Fruit fly (Drosophila melanogaster) whole organism, embryonic: ENCODE data around the gene CG11263.
A peak's percentile ranks its signal among the peaks of the same experiment; 100 is the strongest.

Experiments used
- ATbp ChIP-seq: fragments of 200-800 bp; sonication (Bioruptor generic); optimal IDR thresholded peaks from 2 replicates; lab custom pipeline; 2017; ENCODE audit warnings: missing biosample characterization, mild to moderate bottlenecking, missing genetic modification characterization, missing genetic modification reagents
- Abd-B ChIP-seq: fragments of 200-800 bp; sonication (Bioruptor generic); optimal IDR thresholded peaks from 2 replicates; lab custom pipeline; 2018; ENCODE audit warnings: missing biosample characterization, mild to moderate bottlenecking, missing genetic modification characterization, moderate library complexity
- CG1024 ChIP-seq: fragments of 200-800 bp; sonication (Bioruptor generic); IDR thresholded peaks from 2 replicates; pipeline ENCODE4 v1.3.6; 2022; ENCODE audit warnings: missing biosample characterization, missing genetic modification characterization
- CG10431 ChIP-seq: fragments of 200-800 bp; sonication (Bioruptor generic); optimal IDR thresholded peaks from 3 replicates; lab custom pipeline; 2018; ENCODE audit warnings: missing biosample characterization, mild to moderate bottlenecking, missing genetic modification characterization
- CG11093 ChIP-seq: fragments of 200-800 bp; sonication (Bioruptor generic); IDR thresholded peaks from 3 replicates; pipeline ENCODE4 v1.3.6; 2022; ENCODE audit warnings: missing biosample characterization, missing genetic modification characterization
- CG12744 ChIP-seq: fragments of 200-800 bp; sonication (Bioruptor generic); optimal IDR thresholded peaks from 2 replicates; lab custom pipeline; 2016; ENCODE audit warnings: missing biosample characterization, missing genetic modification characterization
- CG13775 ChIP-seq: fragments of 200-800 bp; sonication (Bioruptor generic); optimal IDR thresholded peaks from 3 replicates; lab custom pipeline; 2017; ENCODE audit warnings: missing biosample characterization, mild to moderate bottlenecking, missing genetic modification characterization
- CG14710 ChIP-seq: fragments of 200-800 bp; sonication (Bioruptor generic); optimal IDR thresholded peaks from 3 replicates; lab custom pipeline; 2019; ENCODE audit warnings: missing biosample characterization, mild to moderate bottlenecking, missing genetic modification characterization, moderate library complexity
- CG14860 ChIP-seq: fragments of 200-800 bp; sonication (Bioruptor generic); IDR thresholded peaks from 3 replicates; pipeline ENCODE4 v1.3.6; 2022; ENCODE audit warnings: missing biosample characterization, missing genetic modification characterization; ENCODE audit not compliant: partially characterized antibody
- CG15514 ChIP-seq: fragments of 200-800 bp; sonication (Bioruptor generic); optimal IDR thresholded peaks from 3 replicates; lab custom pipeline; 2017; ENCODE audit warnings: missing biosample characterization, missing genetic modification characterization, mild to moderate bottlenecking, moderate library complexity, missing genetic modification reagents
- CG1603 ChIP-seq: fragments of 200-800 bp; sonication (Bioruptor generic); optimal IDR thresholded peaks from 2 replicates; lab custom pipeline; 2019; ENCODE audit warnings: missing biosample characterization, mild to moderate bottlenecking, missing genetic modification characterization, moderate library complexity
- CG18262 ChIP-seq: fragments of 200-800 bp; optimal IDR thresholded peaks from 3 replicates; lab custom pipeline; 2019; ENCODE audit warnings: missing biosample characterization, mild to moderate bottlenecking, missing genetic modification characterization, moderate library complexity
- CG18599 ChIP-seq: fragments of 200-800 bp; sonication (Bioruptor generic); optimal IDR thresholded peaks from 3 replicates; lab custom pipeline; 2017; ENCODE audit warnings: missing biosample characterization, missing genetic modification characterization, mild to moderate bottlenecking, moderate library complexity, missing genetic modification reagents
- CG4282 ChIP-seq: fragments of 200-800 bp; sonication (Bioruptor generic); optimal IDR thresholded peaks from 2 replicates; lab custom pipeline; 2016; ENCODE audit warnings: missing biosample characterization, missing genetic modification characterization
- CG6654 ChIP-seq: fragments of 200-800 bp; sonication (Bioruptor generic); optimal IDR thresholded peaks from 2 replicates; lab custom pipeline; 2017; ENCODE audit warnings: missing biosample characterization, mild to moderate bottlenecking, missing genetic modification characterization
- CG6683 ChIP-seq: fragments of 200-800 bp; sonication (Bioruptor generic); optimal IDR thresholded peaks from 2 replicates; lab custom pipeline; 2017; ENCODE audit warnings: missing biosample characterization, mild to moderate bottlenecking, missing genetic modification characterization, missing genetic modification reagents
- CG7556 ChIP-seq: fragments of 200-800 bp; sonication (Bioruptor generic); optimal IDR thresholded peaks from 2 replicates; lab custom pipeline; 2017; ENCODE audit warnings: missing biosample characterization, mild to moderate bottlenecking, missing genetic modification characterization
- CG9727 ChIP-seq: fragments of 200-800 bp; sonication (Bioruptor generic); optimal IDR thresholded peaks from 3 replicates; lab custom pipeline; 2017; ENCODE audit warnings: missing biosample characterization, mild to moderate bottlenecking, missing genetic modification characterization
- CTCF ChIP-seq: fragments of 200-800 bp; sonication (Bioruptor generic); optimal IDR thresholded peaks from 2 replicates; lab custom pipeline; 2017; ENCODE audit warnings: missing biosample characterization, mild to moderate bottlenecking, missing genetic modification characterization, moderate library complexity
- Dbx ChIP-seq: fragments of 200-800 bp; sonication (Bioruptor generic); IDR thresholded peaks from 3 replicates; pipeline ENCODE4 v1.3.6; 2022; ENCODE audit warnings: missing biosample characterization, missing genetic modification characterization
- Dref ChIP-seq: fragments of 200-800 bp; sonication (Bioruptor generic); IDR thresholded peaks from 2 replicates; pipeline ENCODE4 v1.3.6; 2022; ENCODE audit warnings: missing biosample characterization, missing genetic modification characterization
- E2f1 ChIP-seq: fragments of 200-800 bp; sonication (Bioruptor generic); IDR thresholded peaks from 2 replicates; pipeline ENCODE4 v1.3.6; 2022; ENCODE audit warnings: missing biosample characterization, missing genetic modification characterization
- Elba2 ChIP-seq: fragments of 200-800 bp; sonication (Bioruptor generic); optimal IDR thresholded peaks from 3 replicates; lab custom pipeline; 2016; ENCODE audit warnings: missing biosample characterization, missing genetic modification characterization
- Ets65A ChIP-seq: fragments of 200-800 bp; sonication (Bioruptor generic); peaks from one replicate; lab custom pipeline; 2016; ENCODE audit warnings: missing biosample characterization, missing genetic modification characterization
- HHEX ChIP-seq: fragments of 200-800 bp; sonication (Bioruptor generic); optimal IDR thresholded peaks from 3 replicates; lab custom pipeline; 2017; ENCODE audit warnings: missing biosample characterization, mild to moderate bottlenecking, missing genetic modification characterization, missing genetic modification reagents
- MESR4 ChIP-seq: fragments of 200-800 bp; sonication (Bioruptor generic); optimal IDR thresholded peaks from 2 replicates; lab custom pipeline; 2018; ENCODE audit warnings: missing biosample characterization, mild to moderate bottlenecking, missing genetic modification characterization, moderate library complexity
- MTF-1 ChIP-seq: fragments of 200-800 bp; sonication (Bioruptor generic); optimal IDR thresholded peaks from 2 replicates; lab custom pipeline; 2018; ENCODE audit warnings: missing biosample characterization, mild to moderate bottlenecking, missing genetic modification characterization, borderline replicate concordance
- NC2β ChIP-seq: fragments of 200-800 bp; sonication (Bioruptor generic); optimal IDR thresholded peaks from 2 replicates; lab custom pipeline; 2016; ENCODE audit warnings: missing biosample characterization, missing genetic modification characterization
- Sox102F ChIP-seq: fragments of 200-800 bp; sonication (Bioruptor generic); optimal IDR thresholded peaks from 2 replicates; lab custom pipeline; 2018; ENCODE audit warnings: missing biosample characterization, mild to moderate bottlenecking, missing genetic modification characterization, moderate library complexity
- Tbp ChIP-seq: fragments of >200 bp; optimal IDR thresholded peaks from 2 replicates; lab custom pipeline; 2018; ENCODE audit warnings: missing biosample characterization, missing genetic modification characterization
- ap ChIP-seq: fragments of 200-800 bp; sonication (Bioruptor generic); IDR thresholded peaks from 2 replicates; pipeline ENCODE4 v1.3.6; 2022; ENCODE audit warnings: missing biosample characterization, missing genetic modification characterization
- cad ChIP-seq: fragments of >200 bp; optimal IDR thresholded peaks from 2 replicates; lab custom pipeline; 2017; ENCODE audit warnings: missing biosample characterization, missing genetic modification characterization
- danr ChIP-seq: fragments of 200-800 bp; sonication (Bioruptor generic); IDR thresholded peaks from 2 replicates; pipeline ENCODE4 v1.3.6; 2022; ENCODE audit warnings: missing biosample characterization, missing genetic modification characterization
- eyg ChIP-seq: fragments of 200-800 bp; sonication (Bioruptor generic); optimal IDR thresholded peaks from 3 replicates; lab custom pipeline; 2016; ENCODE audit warnings: missing biosample characterization, missing genetic modification characterization
- fd3F ChIP-seq: fragments of 200-800 bp; sonication (Bioruptor generic); optimal IDR thresholded peaks from 2 replicates; lab custom pipeline; 2018; ENCODE audit warnings: missing biosample characterization, mild to moderate bottlenecking, missing genetic modification characterization, moderate library complexity
- fd96Cb ChIP-seq: fragments of 200-800 bp; sonication (Bioruptor generic); optimal IDR thresholded peaks from 2 replicates; lab custom pipeline; 2018; ENCODE audit warnings: missing biosample characterization, mild to moderate bottlenecking, missing genetic modification characterization, moderate library complexity
- gfzf ChIP-seq: fragments of 200-800 bp; sonication (Bioruptor generic); optimal IDR thresholded peaks from 2 replicates; lab custom pipeline; 2016; ENCODE audit warnings: missing biosample characterization, mild to moderate bottlenecking, missing genetic modification characterization, moderate library complexity
- gsb ChIP-seq: fragments of 200-800 bp; sonication (Bioruptor generic); IDR thresholded peaks from 2 replicates; pipeline ENCODE4 v1.3.6; 2022; ENCODE audit warnings: missing biosample characterization, missing genetic modification characterization
- her ChIP-seq: fragments of 200-800 bp; sonication (Bioruptor generic); optimal IDR thresholded peaks from 2 replicates; lab custom pipeline; 2016; ENCODE audit warnings: missing biosample characterization, missing genetic modification characterization
- jumu ChIP-seq: fragments of 200-800 bp; sonication (Bioruptor generic); optimal IDR thresholded peaks from 3 replicates; lab custom pipeline; 2016; ENCODE audit warnings: missing biosample characterization, missing genetic modification characterization
- lab ChIP-seq: fragments of 200-800 bp; sonication (Bioruptor generic); optimal IDR thresholded peaks from 3 replicates; lab custom pipeline; 2017; ENCODE audit warnings: missing biosample characterization, missing genetic modification characterization, mild to moderate bottlenecking, moderate library complexity, missing genetic modification reagents
- lilli ChIP-seq: fragments of 200-800 bp; sonication (Bioruptor generic); optimal IDR thresholded peaks from 3 replicates; lab custom pipeline; 2016; ENCODE audit warnings: missing biosample characterization, missing genetic modification characterization
- mam ChIP-seq: fragments of 200-800 bp; sonication (Bioruptor generic); optimal IDR thresholded peaks from 3 replicates; lab custom pipeline; 2016; ENCODE audit warnings: missing biosample characterization, missing genetic modification characterization
- nmo ChIP-seq: fragments of 200-800 bp; sonication (Bioruptor generic); optimal IDR thresholded peaks from 2 replicates; lab custom pipeline; 2018; ENCODE audit warnings: missing biosample characterization, mild to moderate bottlenecking, missing genetic modification characterization, moderate library complexity
- pnt ChIP-seq: fragments of 200-800 bp; sonication (Bioruptor generic); optimal IDR thresholded peaks from 3 replicates; lab custom pipeline; 2016; ENCODE audit warnings: missing biosample characterization, missing genetic modification characterization
- pum ChIP-seq: fragments of 200-800 bp; sonication (Bioruptor generic); optimal IDR thresholded peaks from 2 replicates; lab custom pipeline; 2016; ENCODE audit warnings: missing biosample characterization, missing genetic modification characterization
- scrt ChIP-seq: fragments of 200-800 bp; sonication (Bioruptor generic); optimal IDR thresholded peaks from 2 replicates; lab custom pipeline; 2018; ENCODE audit warnings: missing biosample characterization, mild to moderate bottlenecking, missing genetic modification characterization, moderate library complexity
- tgo ChIP-seq: fragments of 200-800 bp; sonication (Bioruptor generic); IDR thresholded peaks from 3 replicates; pipeline ENCODE4 v1.3.6; 2022; ENCODE audit warnings: missing biosample characterization, missing genetic modification characterization
- trh ChIP-seq: fragments of 200-800 bp; sonication (Bioruptor generic); optimal IDR thresholded peaks from 2 replicates; lab custom pipeline; 2016; ENCODE audit warnings: missing biosample characterization, missing genetic modification characterization
- wdn ChIP-seq: fragments of 200-800 bp; sonication (Bioruptor generic); IDR thresholded peaks from 2 replicates; pipeline ENCODE4 v1.3.6; 2022; ENCODE audit warnings: missing biosample characterization, missing genetic modification characterization
- zf30C ChIP-seq: fragments of 200-800 bp; sonication (Bioruptor generic); optimal IDR thresholded peaks from 3 replicates; lab custom pipeline; 2018; ENCODE audit warnings: missing biosample characterization, mild to moderate bottlenecking, missing genetic modification characterization

Gene CG11263

dm6 chr3L:13017803-13018324 is 11.2 kb downstream of the CG11263 start, which contains the start of the genes mRpL20 and Icmt (continued):
- TF ChIP-seq HHEX (GFP tag; lab: Kevin White, UChicago) (peak; percentile 80), cad (GFP tag; lab: Kevin White, UChicago) (no peak), CG6654 (GFP tag; lab: Kevin White, UChicago) (peak; percentile 52), Ets65A (GFP tag; lab: Kevin White, UChicago) (no peak), gsb (GFP tag; lab: Robert Waterston, UW) (peak; percentile 94), fd3F (GFP tag; lab: Kevin White, UChicago) (peak; percentile 95), NC2β (no peak), CG13775 (GFP tag; lab: Kevin White, UChicago) (peak; percentile 89), jumu (peak; percentile 26), CG18262 (tag; lab: Kevin White, UChicago) (peak; percentile 93), CG4282 (GFP tag; lab: Kevin White, UChicago) (no peak), Dref (GFP tag; lab: Robert Waterston, UW) (peak; percentile 66), gfzf (GFP tag; lab: Kevin White, UChicago) (no peak), CG7556 (peak; percentile 92), ap (GFP tag; lab: Robert Waterston, UW) (peak; percentile 86), MTF-1 (GFP tag; lab: Kevin White, UChicago) (peak; percentile 47), tgo (GFP tag; lab: Robert Waterston, UW) (peak; percentile 98), pnt (peak; percentile 33), CG10431 (GFP tag; lab: Kevin White, UChicago) (peak; percentile 78), CG15514 (peak; percentile 74), CG14710 (tag; lab: Kevin White, UChicago) (peak; percentile 80), pum (GFP tag; lab: Kevin White, UChicago) (peak; percentile 49), Abd-B (GFP tag; lab: Kevin White, UChicago) (peak; percentile 93), CG18599 (GFP tag; lab: Kevin White, UChicago) (peak; percentile 86), trh (peak; percentile 60), CG9727 (peak; percentile 87), fd96Cb (tag; lab: Kevin White, UChicago) (peak; percentile 87), wdn (GFP tag; lab: Robert Waterston, UW) (peak; percentile 97), Tbp (GFP tag; lab: Kevin White, UChicago) (no peak), zf30C (GFP tag; lab: Kevin White, UChicago) (no peak), Dbx (peak; percentile 92), MESR4 (GFP tag; lab: Kevin White, UChicago) (no peak), danr (GFP tag; lab: Robert Waterston, UW) (peak; percentile 83), CG14860 (GFP tag; lab: Robert Waterston, UW) (peak; percentile 78; the same call in 2 of the 3 replicates), nmo (GFP tag; lab: Kevin White, UChicago) (peak; percentile 96), Elba2 (no peak), ATbp (GFP tag; lab: Kevin White, UChicago) (peak; percentile 87), lab (peak; percentile 91), Sox102F (GFP tag; lab: Kevin White, UChicago) (peak; percentile 97), CG12744 (GFP tag; lab: Kevin White, UChicago) (peak; percentile 29), lilli (GFP tag; lab: Kevin White, UChicago) (peak; percentile 87), CG1024 (GFP tag; lab: Robert Waterston, UW) (peak; percentile 73), eyg (GFP tag; lab: Kevin White, UChicago) (no peak), CG11093 (GFP tag; lab: Robert Waterston, UW) (peak; percentile 94), mam (peak; percentile 69), E2f1 (GFP tag; lab: Robert Waterston, UW) (peak; percentile 97), scrt (peak; percentile 51), her (no peak), CG6683 (GFP tag; lab: Kevin White, UChicago) (peak; percentile 69), CG1603 (peak; percentile 57), CTCF (peak; percentile 37)
